Worm (Caenorhabditis elegans) whole organism, L1 larva: Measurements from ENCODE around the gene pes-10.

ENCODE experiments used
- C16A3.4 ChIP-seq: fragments of 150-350 bp; optimal IDR thresholded peaks from 2 replicates; lab custom pipeline; 2014; ENCODE audit warnings: missing biosample characterization, missing genetic modification characterization
- C34B4.2 ChIP-seq: sonication (generic microtip); optimal IDR thresholded peaks from 2 replicates; lab custom pipeline; 2017; ENCODE audit warnings: mild to moderate bottlenecking, missing genetic modification characterization, missing compliant biosample characterization
- alr-1 ChIP-seq: fragments of 200-800 bp; sonication (Bioruptor generic); optimal IDR thresholded peaks from 2 replicates; lab custom pipeline; 2018; ENCODE audit warnings: borderline replicate concordance, mild to moderate bottlenecking, missing genetic modification characterization, missing compliant biosample characterization
- aly-2 ChIP-seq: fragments of 150-350 bp; optimal IDR thresholded peaks from 2 replicates; lab custom pipeline; 2014; ENCODE audit warnings: missing biosample characterization, missing genetic modification characterization
- ceh-82 ChIP-seq, 3 experiments: fragments of 150-350 bp in 1 of 3; sonication (generic microtip) in 2 of 3; optimal IDR thresholded peaks; 2 replicates each; lab custom pipeline; 2014 to 2017; ENCODE audit warnings: missing biosample characterization in 3 of 3, missing genetic modification characterization in 3 of 3
- ceh-88 ChIP-seq: fragments of 200-800 bp; sonication (Bioruptor generic); IDR thresholded peaks from 2 replicates; pipeline ENCODE4 v1.3.6; 2022; ENCODE audit warnings: missing genetic modification characterization, missing compliant biosample characterization
- dpl-1 ChIP-seq, 3 experiments: fragments of 150-350 bp in 2 of 3; sonication (generic microtip) in 1 of 3; optimal IDR thresholded peaks; 2 replicates each; lab custom pipeline; 2014 to 2017; ENCODE audit warnings: missing biosample characterization in 3 of 3, missing genetic modification characterization in 3 of 3, missing genetic modification reagents in 3 of 3
- efl-1 ChIP-seq, 4 experiments: fragments of 150-350 bp; optimal IDR thresholded peaks in 3 of 4; peaks in 1 of 4; 1 replicate in 1 of 4; 2 replicates in 3 of 4; lab custom pipeline; 2014; ENCODE audit warnings: missing biosample characterization in 2 of 4, missing genetic modification characterization in 2 of 4, missing genetic modification reagents in 2 of 4
- efl-3 ChIP-seq: fragments of 200-800 bp; sonication (Bioruptor generic); optimal IDR thresholded peaks from 2 replicates; lab custom pipeline; 2018; ENCODE audit warnings: mild to moderate bottlenecking, missing genetic modification characterization, missing compliant biosample characterization
- elt-2 ChIP-seq: sonication (generic microtip); optimal IDR thresholded peaks from 2 replicates; lab custom pipeline; 2016; ENCODE audit warnings: missing genetic modification characterization, mild to moderate bottlenecking, inconsistent platforms, missing compliant biosample characterization, missing genetic modification reagents
- ets-5 ChIP-seq: fragments of 200-800 bp; sonication (Bioruptor generic); IDR thresholded peaks from 2 replicates; pipeline ENCODE4 v1.3.6; 2022; ENCODE audit warnings: missing genetic modification characterization, missing compliant biosample characterization
- fkh-4 ChIP-seq: sonication (generic microtip); optimal IDR thresholded peaks from 2 replicates; lab custom pipeline; 2016; ENCODE audit warnings: missing compliant biosample characterization, missing genetic modification characterization, borderline replicate concordance
- fos-1 ChIP-seq: fragments of 150-350 bp; optimal IDR thresholded peaks from 2 replicates; lab custom pipeline; 2014; ENCODE audit warnings: missing biosample characterization, missing genetic modification characterization
- hlh-4 ChIP-seq: sonication (generic microtip); optimal IDR thresholded peaks from 2 replicates; lab custom pipeline; 2016; ENCODE audit warnings: mild to moderate bottlenecking, missing genetic modification characterization, missing compliant biosample characterization
- hpl-2 ChIP-seq: fragments of 150-350 bp; optimal IDR thresholded peaks from 2 replicates; lab custom pipeline; 2014; ENCODE audit warnings: missing biosample characterization, missing genetic modification reagents, missing genetic modification characterization
- lin-14 ChIP-seq: fragments of 200-800 bp; sonication (Bioruptor generic); optimal IDR thresholded peaks from 2 replicates; lab custom pipeline; 2018; ENCODE audit warnings: mild to moderate bottlenecking, missing genetic modification characterization, moderate library complexity, missing compliant biosample characterization
- lir-3 ChIP-seq: sonication (generic microtip); optimal IDR thresholded peaks from 2 replicates; lab custom pipeline; 2016; ENCODE audit warnings: mild to moderate bottlenecking, missing genetic modification characterization, moderate library complexity, missing compliant biosample characterization; ENCODE audit not compliant: poor library complexity
- mep-1 ChIP-seq: fragments of 150-350 bp; optimal IDR thresholded peaks from 2 replicates; lab custom pipeline; 2014; ENCODE audit warnings: missing biosample characterization, missing genetic modification characterization
- nhr-20 ChIP-seq: sonication (generic microtip); optimal IDR thresholded peaks from 2 replicates; lab custom pipeline; 2016; ENCODE audit warnings: mild to moderate bottlenecking, missing genetic modification characterization, missing compliant biosample characterization
- nhr-237 ChIP-seq: fragments of 150-350 bp; optimal IDR thresholded peaks from 2 replicates; lab custom pipeline; 2014; ENCODE audit warnings: missing biosample characterization, missing genetic modification characterization
- pax-3 ChIP-seq: fragments of 200-800 bp; sonication (Bioruptor generic); optimal IDR thresholded peaks from 2 replicates; lab custom pipeline; 2018; ENCODE audit warnings: mild to moderate bottlenecking, missing genetic modification characterization, moderate library complexity, missing compliant biosample characterization
- pqm-1 ChIP-seq: sonication (generic microtip); optimal IDR thresholded peaks from 3 replicates; lab custom pipeline; 2017; ENCODE audit warnings: missing biosample characterization, missing genetic modification characterization
- skn-1 ChIP-seq: fragments of 150-350 bp; optimal IDR thresholded peaks from 2 replicates; lab custom pipeline; 2014; ENCODE audit warnings: missing biosample characterization, missing genetic modification characterization
- snpc-4 ChIP-seq: fragments of 150-350 bp; optimal IDR thresholded peaks from 2 replicates; lab custom pipeline; 2014; ENCODE audit warnings: missing biosample characterization, missing genetic modification characterization
- snu-23 ChIP-seq: sonication (generic microtip); optimal IDR thresholded peaks from 2 replicates; lab custom pipeline; 2016; ENCODE audit warnings: missing genetic modification characterization, missing compliant biosample characterization
- tbx-2 ChIP-seq: sonication (generic microtip); optimal IDR thresholded peaks from 2 replicates; lab custom pipeline; 2016; ENCODE audit warnings: missing genetic modification characterization, missing compliant biosample characterization
- tlp-1 ChIP-seq: fragments of 150-350 bp; optimal IDR thresholded peaks from 2 replicates; lab custom pipeline; 2014; ENCODE audit warnings: missing biosample characterization, missing genetic modification characterization
- unc-30 ChIP-seq: sonication (generic microtip); optimal IDR thresholded peaks from 2 replicates; lab custom pipeline; 2017; ENCODE audit warnings: missing biosample characterization, missing genetic modification characterization
- vab-15 ChIP-seq: sonication (generic microtip); optimal IDR thresholded peaks from 2 replicates; lab custom pipeline; 2017; ENCODE audit warnings: missing genotype, mild to moderate bottlenecking, missing genetic modification characterization, missing compliant biosample characterization
- xbp-1 ChIP-seq: sonication (generic microtip); optimal IDR thresholded peaks from 2 replicates; lab custom pipeline; 2016; ENCODE audit warnings: missing genetic modification characterization, missing compliant biosample characterization
- zag-1 ChIP-seq: fragments of 150-350 bp; optimal IDR thresholded peaks from 2 replicates; lab custom pipeline; 2014; ENCODE audit warnings: missing biosample characterization, missing genetic modification characterization
- ztf-11 ChIP-seq, 2 experiments: sonication (generic microtip); optimal IDR thresholded peaks; 2 replicates each; lab custom pipeline; 2016 to 2017; ENCODE audit warnings: missing genetic modification characterization in 2 of 2, missing biosample characterization in 1 of 2, missing compliant biosample characterization in 1 of 2
- ztf-4 ChIP-seq: fragments of 150-350 bp; optimal IDR thresholded peaks from 2 replicates; lab custom pipeline; 2014; ENCODE audit warnings: missing biosample characterization, missing genetic modification characterization

pes-10 gene

ce11 chrII:12895078-12895670 lies 47.5 kb upstream of the pes-10 start, which contains the start of the genes clec-62 and clec-63:
TSS of gene clec-62 (minus strand) at chrII:12895128.
TSS of gene clec-63 (plus strand) at chrII:12895638.
- TF ChIP-seq hlh-4 (tag; lab: Kevin White, UChicago) (no peak), tlp-1 (peak; percentile 55), pqm-1 (peak; percentile 35), unc-30 (tag; lab: Kevin White, UChicago) (no peak), elt-2 (tag; lab: Kevin White, UChicago) (peak; percentile 81), pax-3 (peak; percentile 21), efl-1 (optimal IDR thresholded peaks at IDR 0.05; lab: Kevin White, UChicago) (no peak), efl-1 (GFP tag; optimal IDR thresholded peaks at IDR 0.05 in 1 of 2; lab: Kevin White, UChicago) (no peak), tbx-2 (tag; lab: Kevin White, UChicago) (no peak), ztf-11 (tag; optimal IDR thresholded peaks at IDR 0.05; lab: Kevin White, UChicago) (no peak)

DNA sequence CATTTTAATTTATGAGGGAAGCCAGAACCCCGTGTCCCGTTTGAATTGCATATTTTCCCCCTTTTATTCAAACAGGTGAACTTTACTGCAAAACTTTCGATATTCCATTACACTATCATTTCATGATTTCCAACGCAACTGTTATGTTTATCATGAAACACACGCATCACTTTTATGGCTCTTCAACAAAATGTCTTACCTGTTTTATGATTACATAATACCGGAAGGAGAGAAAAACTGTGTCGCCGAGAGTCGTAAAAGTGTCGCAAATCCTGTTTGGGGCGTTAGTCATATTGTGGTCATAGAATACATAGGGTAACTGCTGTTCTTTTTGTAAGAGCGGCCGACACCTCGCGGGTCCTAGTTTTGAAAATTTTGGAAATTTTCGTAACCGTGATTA lies 44.8 kb upstream of the pes-10 start:
- TF ChIP-seq elt-2 (tag; lab: Kevin White, UChicago) (peak; percentile 14), C16A3.4 (tag; lab: Kevin White, UChicago) (no peak)

DNA sequence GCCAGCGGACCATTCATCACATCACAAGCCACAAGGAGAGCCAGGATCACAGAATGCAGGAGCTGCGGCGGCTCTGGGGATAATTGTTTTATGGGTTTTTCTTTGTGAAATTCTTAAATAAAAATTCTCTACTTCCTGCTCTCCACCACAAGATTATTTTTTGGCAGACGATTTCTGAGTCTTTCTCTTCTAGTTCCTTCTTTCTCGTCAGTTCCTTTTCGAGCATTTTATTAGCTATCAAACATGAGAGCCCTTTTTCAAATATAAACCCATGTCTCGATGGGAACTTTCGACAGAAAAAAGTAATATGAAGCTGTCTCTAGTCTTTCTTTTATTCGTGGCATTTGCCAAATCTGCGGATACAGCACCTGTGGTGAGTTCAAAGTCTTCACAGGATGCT lies 40.8 kb upstream of the pes-10 start, which contains the start of gene F35C5.3:
TSS of gene F35C5.3 (plus strand) at position 301 of the 400 bp plus-strand sequence.
- TF ChIP-seq mep-1 (tag; lab: Kevin White, UChicago): no peak
- no peak for TF ChIP-seq xbp-1 (tag; lab: Kevin White, UChicago)
- no peak for TF ChIP-seq dpl-1 (GFP tag; optimal IDR thresholded peaks at IDR 0.05; lab: Kevin White, UChicago)
- TF ChIP-seq skn-1 (tag; lab: Kevin White, UChicago): no peak
- TF ChIP-seq pax-3: no peak
- TF ChIP-seq C34B4.2: no peak
- no peak for TF ChIP-seq pqm-1
- TF ChIP-seq fos-1 (tag; lab: Kevin White, UChicago): no peak

ce11 chrII:12884972-12885371 lies 37.3 kb upstream of the pes-10 start, which contains the start of gene sra-14:
TSS of gene sra-14 (plus strand) at chrII:12885272.
- no peak for TF ChIP-seq zag-1
- TF ChIP-seq fkh-4 (tag; lab: Kevin White, UChicago): no peak
- no peak for TF ChIP-seq fos-1 (tag; lab: Kevin White, UChicago)
- no peak for TF ChIP-seq aly-2 (tag; lab: Kevin White, UChicago)
- TF ChIP-seq skn-1 (tag; lab: Kevin White, UChicago): no peak
- no peak for TF ChIP-seq unc-30 (tag; lab: Kevin White, UChicago)
- TF ChIP-seq C16A3.4 (tag; lab: Kevin White, UChicago): no peak
- TF ChIP-seq dpl-1 (GFP tag; optimal IDR thresholded peaks at IDR 0.05; lab: Kevin White, UChicago): no peak
- TF ChIP-seq ceh-82 (tag; optimal IDR thresholded peaks at IDR 0.05; lab: Kevin White, UChicago): no peak
- TF ChIP-seq alr-1 (tag; lab: Kevin White, UChicago): no peak
- TF ChIP-seq vab-15 (tag; lab: Kevin White, UChicago): no peak
- no peak for TF ChIP-seq hpl-2 (GFP tag; lab: Kevin White, UChicago)
- TF ChIP-seq nhr-237 (tag; lab: Kevin White, UChicago): no peak
- TF ChIP-seq nhr-20: no peak
- no peak for TF ChIP-seq ztf-11 (tag; optimal IDR thresholded peaks at IDR 0.05; lab: Kevin White, UChicago)

DNA sequence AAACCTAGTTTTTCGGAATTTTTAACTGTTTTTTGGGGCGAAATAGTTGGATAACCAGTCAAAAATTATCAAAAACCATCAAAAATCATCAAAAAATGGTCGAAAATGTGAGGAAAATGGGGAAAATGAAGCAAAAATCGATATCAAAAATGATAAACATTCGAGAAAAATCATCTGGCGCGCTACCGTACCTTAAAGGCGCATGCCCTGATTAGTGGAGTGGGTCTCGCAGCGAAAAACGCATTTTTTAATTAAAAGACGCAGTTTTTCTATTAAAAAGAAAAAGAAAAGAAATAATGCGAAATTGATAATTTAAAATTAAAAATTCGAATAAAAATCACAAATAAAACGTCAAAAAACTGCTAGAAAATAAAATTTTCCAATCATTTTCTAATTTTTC lies 32.8 kb upstream of the pes-10 start, which contains the start of gene F35C5.1:
TSS of gene F35C5.1 (plus strand) at position 399 of the 400 bp plus-strand sequence.
- TF ChIP-seq snpc-4 (no peak), ets-5 (GFP tag; lab: Robert Waterston, UW) (no peak), vab-15 (tag; lab: Kevin White, UChicago) (no peak), ceh-88 (GFP tag; lab: Robert Waterston, UW) (no peak), hpl-2 (GFP tag; lab: Kevin White, UChicago) (no peak), zag-1 (no peak), efl-3 (GFP tag; lab: Kevin White, UChicago) (no peak), snu-23 (GFP tag; lab: Kevin White, UChicago) (no peak), ztf-4 (no peak), lir-3 (tag; lab: Kevin White, UChicago) (no peak), C34B4.2 (no peak), dpl-1 (GFP tag; optimal IDR thresholded peaks at IDR 0.05; lab: Kevin White, UChicago) (no peak), lin-14 (no peak)
- TF ChIP-seq, all 84 proteins: peak for 0
